Fruit fly (Drosophila melanogaster): Measurements from ENCODE around the gene CG32847.

CG32847 gene

dm6 chr3L:15142004-15142890 lies 20.9 kb downstream of the CG32847 start, which contains the start of gene Pdi:
Gene Pdi (minus strand): TSS chr3L:15142840.
- TF ChIP-seq gl (tag; optimal IDR thresholded peaks at IDR 0.05) (no peak), Snoo (tag; optimal IDR thresholded peaks at IDR 0.05) (peak; percentile 36), Ets98B (GFP tag; IDR thresholded peaks at IDR 0.05) (peak; percentile 38; the same call in 1 of the 2 replicates), CG4496 (GFP tag; IDR thresholded peaks at IDR 0.05) (0 out of 3 replicates have a peak, but pooled peaks have one; percentile 39), EcR (GFP tag; optimal IDR thresholded peaks at IDR 0.05) (no peak), Pif1B (GFP tag; optimal IDR thresholded peaks at IDR 0.05) (peak; percentile 33)

DNA sequence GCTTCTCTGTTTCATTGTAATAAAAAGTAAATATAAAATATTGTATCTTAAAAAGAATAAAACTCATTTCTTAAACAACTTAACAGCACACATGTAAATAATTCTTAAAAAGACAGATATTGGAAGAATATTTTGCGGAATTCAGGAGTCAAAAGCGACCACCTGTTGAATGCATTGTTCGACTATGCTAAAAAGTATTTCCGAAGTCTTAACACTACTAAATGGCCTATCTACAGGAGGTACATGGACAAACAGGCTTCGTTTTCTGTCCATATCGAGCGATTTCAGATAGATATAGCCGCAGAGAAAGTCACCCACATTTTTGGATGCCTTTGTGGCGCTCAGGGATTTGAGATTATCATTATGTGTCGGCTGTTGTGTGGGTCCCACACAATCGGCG lies 21.7 kb downstream of the CG32847 start:
- TF ChIP-seq CG8159 (tag; optimal IDR thresholded peaks at IDR 0.05) (no peak), CG12605 (GFP tag; IDR thresholded peaks at IDR 0.05) (no peak), rn (GFP tag; IDR thresholded peaks at IDR 0.05) (no peak)

- TF ChIP-seq CG13204 (GFP tag; optimal IDR thresholded peaks at IDR 0.05) (no peak), Pif1A (GFP tag; optimal IDR thresholded peaks at IDR 0.05) (no peak), EcR (GFP tag; optimal IDR thresholded peaks at IDR 0.05) (no peak), CG8301 (tag; optimal IDR thresholded peaks at IDR 0.05) (no peak), Ets98B (GFP tag; IDR thresholded peaks at IDR 0.05) (no peak), CG34367 (tag; optimal IDR thresholded peaks at IDR 0.05) (no peak), CG4496 (GFP tag; IDR thresholded peaks at IDR 0.05) (no peak), fd96Ca (GFP tag; IDR thresholded peaks at IDR 0.05) (no peak), CG12605 (GFP tag; IDR thresholded peaks at IDR 0.05) (no peak; the same call in 1 of the 2 replicates), rn (GFP tag; IDR thresholded peaks at IDR 0.05) (no peak), gl (tag; optimal IDR thresholded peaks at IDR 0.05) (no peak), CG9948 (tag; optimal IDR thresholded peaks at IDR 0.05) (no peak), CG8159 (tag; optimal IDR thresholded peaks at IDR 0.05) (no peak), CG15710 (tag; optimal IDR thresholded peaks at IDR 0.05) (no peak), CG14655 (GFP tag; optimal IDR thresholded peaks at IDR 0.05) (no peak), Snoo (tag; optimal IDR thresholded peaks at IDR 0.05) (no peak), CG32121 (GFP tag; IDR thresholded peaks at IDR 0.05) (no peak), CG10348 (GFP tag; IDR thresholded peaks at IDR 0.05) (no peak)
Observed at dm6 chr3L:15143638-15144600, 22.5 kb downstream of the CG32847 start, which contains the start of the genes CG32147 and Pex3. Gene CG32147 (minus strand): TSS chr3L:15144059. Gene Pex3 (plus strand): TSS chr3L:15144355.

DNA sequence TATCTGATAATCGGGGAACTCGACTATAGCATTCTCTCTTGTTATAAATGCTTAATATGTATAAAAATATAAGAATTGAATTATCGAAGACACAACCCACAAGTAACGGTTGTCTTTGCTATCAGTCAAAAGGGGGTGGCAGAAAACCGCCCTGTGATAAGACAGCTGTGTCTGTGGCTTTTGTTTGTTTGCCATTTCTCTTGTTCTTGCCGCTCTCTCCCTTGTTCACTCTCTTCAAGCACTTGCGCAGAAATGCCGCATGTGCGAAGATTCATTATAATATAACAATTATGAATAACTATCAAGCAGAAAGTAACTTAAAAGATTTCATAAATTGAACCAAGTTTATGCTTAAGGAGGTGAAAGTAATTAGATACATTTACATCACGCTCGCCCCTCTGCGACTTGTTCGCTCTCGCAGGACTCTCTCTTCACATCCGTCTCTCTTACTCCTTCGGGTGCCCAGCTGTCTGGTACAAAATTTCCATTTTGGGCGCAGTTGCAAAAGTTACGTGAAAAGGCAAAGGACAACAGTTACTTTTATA lies 25.3 kb downstream of the CG32847 start, which contains the start of gene FucTA:
FucTA (plus strand) TSS at position 495 of the 545 bp plus-strand sequence.
- TF ChIP-seq Snoo (tag; optimal IDR thresholded peaks at IDR 0.05) (no peak), CG12605 (GFP tag; IDR thresholded peaks at IDR 0.05) (no peak), EcR (GFP tag; optimal IDR thresholded peaks at IDR 0.05) (no peak), gl (tag; optimal IDR thresholded peaks at IDR 0.05) (no peak), CG14655 (GFP tag; optimal IDR thresholded peaks at IDR 0.05) (no peak), CG8301 (tag; optimal IDR thresholded peaks at IDR 0.05) (no peak), CG15710 (tag; optimal IDR thresholded peaks at IDR 0.05) (no peak), fd96Ca (GFP tag; IDR thresholded peaks at IDR 0.05) (no peak), D1 (tag; optimal IDR thresholded peaks at IDR 0.05) (no peak), Pif1A (GFP tag; optimal IDR thresholded peaks at IDR 0.05) (no peak), CG34367 (tag; optimal IDR thresholded peaks at IDR 0.05) (no peak), CG10348 (GFP tag; IDR thresholded peaks at IDR 0.05) (no peak), CG32121 (GFP tag; IDR thresholded peaks at IDR 0.05) (no peak), CG13204 (GFP tag; optimal IDR thresholded peaks at IDR 0.05) (no peak), CG17806 (tag; optimal IDR thresholded peaks at IDR 0.05) (no peak), CG8159 (tag; optimal IDR thresholded peaks at IDR 0.05) (no peak), Ets98B (GFP tag; IDR thresholded peaks at IDR 0.05) (no peak), CG9948 (tag; optimal IDR thresholded peaks at IDR 0.05) (no peak)

dm6 chr3L:15150028-15150427 lies 28.7 kb downstream of the CG32847 start:
- no peak for TF ChIP-seq fd96Ca (GFP tag; IDR thresholded peaks at IDR 0.05)
- TF ChIP-seq CG12605 (GFP tag; IDR thresholded peaks at IDR 0.05), result no peak
- no peak for TF ChIP-seq CG10348 (GFP tag; IDR thresholded peaks at IDR 0.05)
- no peak for TF ChIP-seq CG17806 (tag; optimal IDR thresholded peaks at IDR 0.05)
- TF ChIP-seq CG34367 (tag; optimal IDR thresholded peaks at IDR 0.05), result no peak
- no peak for TF ChIP-seq CG13204 (GFP tag; optimal IDR thresholded peaks at IDR 0.05)
- TF ChIP-seq gl (tag; optimal IDR thresholded peaks at IDR 0.05), result no peak
- no peak for TF ChIP-seq CG8301 (tag; optimal IDR thresholded peaks at IDR 0.05)
- no peak for TF ChIP-seq CG9948 (tag; optimal IDR thresholded peaks at IDR 0.05)
- no peak for TF ChIP-seq CG8159 (tag; optimal IDR thresholded peaks at IDR 0.05)
- TF ChIP-seq CG4496 (GFP tag; IDR thresholded peaks at IDR 0.05), result no peak
- TF ChIP-seq Pif1A (GFP tag; optimal IDR thresholded peaks at IDR 0.05), result no peak
- TF ChIP-seq Pif1B (GFP tag; optimal IDR thresholded peaks at IDR 0.05), result no peak
- TF ChIP-seq EcR (GFP tag; optimal IDR thresholded peaks at IDR 0.05), result no peak
